Worm (Caenorhabditis elegans) whole organism, L2 larva: Measurements from ENCODE around the gene T21D12.11.

Experiments used
- C34F6.9 ChIP-seq: fragments of 150-350 bp; optimal IDR thresholded peaks from 2 replicates; lab custom pipeline; 2014; ENCODE audit warnings: missing biosample characterization, missing genetic modification characterization
- F13H6.1 ChIP-seq: sonication (generic microtip); optimal IDR thresholded peaks from 2 replicates; lab custom pipeline; 2016; ENCODE audit warnings: missing genetic modification characterization, missing compliant biosample characterization
- R02D3.7 ChIP-seq: fragments of 150-350 bp; optimal IDR thresholded peaks from 2 replicates; lab custom pipeline; 2014; ENCODE audit warnings: missing biosample characterization, missing genetic modification characterization
- Y55F3AM.14 ChIP-seq: fragments of 200-800 bp; sonication (Bioruptor generic); optimal IDR thresholded peaks from 2 replicates; lab custom pipeline; 2018; ENCODE audit warnings: mild to moderate bottlenecking, missing genetic modification characterization, missing compliant biosample characterization
- ZK546.5 ChIP-seq: sonication (generic microtip); optimal IDR thresholded peaks from 2 replicates; lab custom pipeline; 2017; ENCODE audit warnings: missing biosample characterization, missing genetic modification characterization
- alr-1 ChIP-seq: fragments of 150-350 bp; optimal IDR thresholded peaks from 2 replicates; lab custom pipeline; 2014; ENCODE audit warnings: missing biosample characterization, missing genetic modification characterization
- aly-2 ChIP-seq: fragments of 150-350 bp; optimal IDR thresholded peaks from 2 replicates; lab custom pipeline; 2014; ENCODE audit warnings: missing biosample characterization, missing genetic modification characterization
- ama-1 ChIP-seq: fragments of 150-350 bp; optimal IDR thresholded peaks from 2 replicates; lab custom pipeline; 2018; ENCODE audit warnings: inconsistent platforms
- blmp-1 ChIP-seq: sonication (generic microtip); optimal IDR thresholded peaks from 2 replicates; lab custom pipeline; 2017; ENCODE audit warnings: missing genetic modification characterization, mild to moderate bottlenecking, missing compliant biosample characterization, antibody characterized with exemption, moderate library complexity; ENCODE audit not compliant: insufficient read depth
- ceh-16 ChIP-seq: fragments of 150-350 bp; optimal IDR thresholded peaks from 2 replicates; lab custom pipeline; 2014; ENCODE audit warnings: missing biosample characterization, missing genetic modification characterization
- ceh-82 ChIP-seq: fragments of 150-350 bp; optimal IDR thresholded peaks from 2 replicates; lab custom pipeline; 2014; ENCODE audit warnings: missing biosample characterization, missing genetic modification characterization
- crh-2 ChIP-seq: sonication (generic microtip); optimal IDR thresholded peaks from 2 replicates; lab custom pipeline; 2017; ENCODE audit warnings: missing biosample characterization, missing genetic modification characterization
- dmd-4 ChIP-seq: sonication (generic microtip); optimal IDR thresholded peaks from 2 replicates; lab custom pipeline; 2017; ENCODE audit warnings: missing biosample characterization, missing genetic modification characterization
- egl-27 ChIP-seq: sonication (generic microtip); optimal IDR thresholded peaks from 3 replicates; lab custom pipeline; 2017; ENCODE audit warnings: missing biosample characterization, missing genetic modification reagents, missing genetic modification characterization
- elt-1 ChIP-seq: fragments of 150-350 bp; optimal IDR thresholded peaks from 2 replicates; lab custom pipeline; 2014; ENCODE audit warnings: missing biosample characterization, missing genetic modification characterization
- elt-3 ChIP-seq: sonication (generic microtip); optimal IDR thresholded peaks from 2 replicates; lab custom pipeline; 2017; ENCODE audit warnings: missing biosample characterization, missing genetic modification characterization
- fos-1 ChIP-seq: fragments of 150-350 bp; optimal IDR thresholded peaks from 2 replicates; lab custom pipeline; 2014; ENCODE audit warnings: missing biosample characterization, missing genetic modification characterization
- gmeb-1 ChIP-seq: fragments of 150-350 bp; optimal IDR thresholded peaks from 2 replicates; lab custom pipeline; 2014; ENCODE audit warnings: missing biosample characterization, missing genetic modification characterization
- lin-11 ChIP-seq: fragments of 150-350 bp; sonication (generic microtip); optimal IDR thresholded peaks from 2 replicates; lab custom pipeline; 2014; ENCODE audit warnings: missing biosample characterization, missing genetic modification characterization, inconsistent platforms, mixed read lengths
- lin-13 ChIP-seq: fragments of 150-350 bp; optimal IDR thresholded peaks from 2 replicates; lab custom pipeline; 2014; ENCODE audit warnings: missing biosample characterization, missing genetic modification reagents, missing genetic modification characterization
- lin-39 ChIP-seq: fragments of 150-350 bp; optimal IDR thresholded peaks from 2 replicates; lab custom pipeline; 2014; ENCODE audit warnings: missing biosample characterization, missing genetic modification reagents, missing genetic modification characterization
- lsy-2 ChIP-seq, 2 experiments: fragments of 150-350 bp in 1 of 2; sonication (generic microtip) in 1 of 2; optimal IDR thresholded peaks; 2 replicates each; lab custom pipeline; 2014 to 2017; ENCODE audit warnings: missing biosample characterization in 2 of 2, missing genetic modification characterization in 2 of 2
- mab-5 ChIP-seq: fragments of 150-350 bp; optimal IDR thresholded peaks from 2 replicates; lab custom pipeline; 2014; ENCODE audit warnings: missing biosample characterization, missing genetic modification characterization
- mbf-1 ChIP-seq: sonication (generic microtip); optimal IDR thresholded peaks from 2 replicates; lab custom pipeline; 2017; ENCODE audit warnings: missing biosample characterization, missing genetic modification characterization
- mdl-1 ChIP-seq, 2 experiments: fragments of 150-350 bp in 1 of 2; sonication (generic microtip) in 1 of 2; optimal IDR thresholded peaks; 2 replicates each; lab custom pipeline; 2017; ENCODE audit warnings: missing biosample characterization in 2 of 2, missing genetic modification characterization in 2 of 2
- nhr-10 ChIP-seq: sonication (generic microtip); optimal IDR thresholded peaks from 2 replicates; lab custom pipeline; 2017; ENCODE audit warnings: missing biosample characterization, missing genetic modification characterization
- nhr-11 ChIP-seq: fragments of 150-350 bp; optimal IDR thresholded peaks from 2 replicates; lab custom pipeline; 2014; ENCODE audit warnings: missing biosample characterization, missing genetic modification characterization
- nhr-12 ChIP-seq: fragments of 150-350 bp; optimal IDR thresholded peaks from 2 replicates; lab custom pipeline; 2014; ENCODE audit warnings: missing biosample characterization, missing genetic modification characterization
- nhr-129 ChIP-seq: fragments of 150-350 bp; optimal IDR thresholded peaks from 2 replicates; lab custom pipeline; 2014; ENCODE audit warnings: missing biosample characterization, missing genetic modification characterization
- nhr-21 ChIP-seq: fragments of 150-350 bp; optimal IDR thresholded peaks from 2 replicates; lab custom pipeline; 2014; ENCODE audit warnings: missing biosample characterization, missing genetic modification characterization
- nhr-23 ChIP-seq: fragments of 150-350 bp; optimal IDR thresholded peaks from 2 replicates; lab custom pipeline; 2014; ENCODE audit warnings: missing biosample characterization, missing genetic modification reagents, missing genetic modification characterization
- nhr-237 ChIP-seq: fragments of 150-350 bp; optimal IDR thresholded peaks from 2 replicates; lab custom pipeline; 2014; ENCODE audit warnings: missing biosample characterization, missing genetic modification characterization
- nhr-25 ChIP-seq: fragments of 150-350 bp; sonication (generic microtip); optimal IDR thresholded peaks from 3 replicates; lab custom pipeline; 2014; ENCODE audit warnings: missing biosample characterization, missing genetic modification characterization
- nhr-6 ChIP-seq: fragments of 150-350 bp; optimal IDR thresholded peaks from 2 replicates; lab custom pipeline; 2014; ENCODE audit warnings: missing biosample characterization, missing genetic modification characterization
- nhr-77 ChIP-seq: fragments of 150-350 bp; optimal IDR thresholded peaks from 2 replicates; lab custom pipeline; 2014; ENCODE audit warnings: missing biosample characterization, missing genetic modification characterization
- peb-1 ChIP-seq: fragments of 150-350 bp; optimal IDR thresholded peaks from 2 replicates; lab custom pipeline; 2014; ENCODE audit warnings: missing biosample characterization, missing genetic modification characterization
- sem-4 ChIP-seq: fragments of 150-350 bp; optimal IDR thresholded peaks from 2 replicates; lab custom pipeline; 2014; ENCODE audit warnings: missing biosample characterization, missing genetic modification reagents, missing genetic modification characterization
- skn-1 ChIP-seq: sonication (generic microtip); optimal IDR thresholded peaks from 2 replicates; lab custom pipeline; 2017; ENCODE audit warnings: missing biosample characterization, missing genetic modification characterization
- sma-3 ChIP-seq: sonication (generic microtip); optimal IDR thresholded peaks from 2 replicates; lab custom pipeline; 2016; ENCODE audit warnings: missing genetic modification reagents, missing genetic modification characterization, missing compliant biosample characterization
- sma-9 ChIP-seq, 2 experiments: fragments of 150-350 bp in 1 of 2; sonication (generic microtip) in 1 of 2; optimal IDR thresholded peaks; 2 replicates each; lab custom pipeline; 2014 to 2016; ENCODE audit warnings: missing genetic modification characterization in 2 of 2, mild to moderate bottlenecking in 1 of 2, missing biosample characterization in 1 of 2, missing compliant biosample characterization in 1 of 2, missing genetic modification reagents in 1 of 2, moderate library complexity in 1 of 2
- snpc-4 ChIP-seq: fragments of 150-350 bp; optimal IDR thresholded peaks from 2 replicates; lab custom pipeline; 2014; ENCODE audit warnings: missing biosample characterization, missing genetic modification characterization
- unc-39 ChIP-seq: fragments of 150-350 bp; optimal IDR thresholded peaks from 2 replicates; lab custom pipeline; 2014; ENCODE audit warnings: missing biosample characterization, missing genetic modification characterization
- unc-55 ChIP-seq: fragments of 150-350 bp; sonication (generic microtip); optimal IDR thresholded peaks from 3 replicates; lab custom pipeline; 2014; ENCODE audit warnings: missing biosample characterization, missing genetic modification reagents, missing genetic modification characterization
- unc-62 ChIP-seq: fragments of 150-350 bp; optimal IDR thresholded peaks from 2 replicates; lab custom pipeline; 2014; ENCODE audit warnings: missing biosample characterization, missing genetic modification reagents, missing genetic modification characterization
- zag-1 ChIP-seq: fragments of 150-350 bp; optimal IDR thresholded peaks from 2 replicates; lab custom pipeline; 2014; ENCODE audit warnings: missing biosample characterization, missing genetic modification characterization
- ztf-1 ChIP-seq: fragments of 200-800 bp; sonication (Bioruptor generic); conservative IDR thresholded peaks from 2 replicates; pipeline ENCODE4 v1.3.6; 2022; ENCODE audit warnings: missing genetic modification characterization, missing compliant biosample characterization
- ztf-11 ChIP-seq: sonication (generic microtip); optimal IDR thresholded peaks from 2 replicates; lab custom pipeline; 2017; ENCODE audit warnings: missing biosample characterization, missing genetic modification characterization
- ztf-4 ChIP-seq: fragments of 150-350 bp; optimal IDR thresholded peaks from 2 replicates; lab custom pipeline; 2014; ENCODE audit warnings: missing biosample characterization, missing genetic modification characterization

Gene T21D12.11

ce11 chrIV:266148-266547 lies 3.1 kb upstream of the T21D12.11 start, which contains the start of gene T21D12.12:
Gene T21D12.12 (plus strand): TSS chrIV:266448.
- TF ChIP-seq sma-3: no peak
- no peak for TF ChIP-seq nhr-77 (tag; lab: Kevin White, UChicago)
- no peak for TF ChIP-seq gmeb-1 (tag; lab: Kevin White, UChicago)
- no peak for TF ChIP-seq nhr-12 (tag; lab: Kevin White, UChicago)
- no peak for TF ChIP-seq aly-2
- no peak for TF ChIP-seq lsy-2 (tag; optimal IDR thresholded peaks at IDR 0.05; lab: Kevin White, UChicago)
- TF ChIP-seq blmp-1 (tag; lab: Kevin White, UChicago): no peak
- TF ChIP-seq Y55F3AM.14 (GFP tag; lab: Kevin White, UChicago): no peak
- TF ChIP-seq egl-27 (tag; lab: Kevin White, UChicago): no peak
- no peak for TF ChIP-seq ztf-4 (tag; lab: Kevin White, UChicago)
- TF ChIP-seq, all 48 proteins: peak for 0

ce11 chrIV:273299-273698 lies 4.1 kb downstream of the T21D12.11 start, which contains the start of gene srh-282:
Gene srh-282 (minus strand): TSS chrIV:273399.
- TF ChIP-seq unc-55 (no peak), Y55F3AM.14 (GFP tag; lab: Kevin White, UChicago) (no peak), nhr-237 (tag; lab: Kevin White, UChicago) (no peak), mbf-1 (tag; lab: Kevin White, UChicago) (no peak)

ce11 chrIV:274185-274584 lies 5.0 kb downstream of the T21D12.11 start, which contains the start of gene sma-10:
Gene sma-10 (plus strand): TSS chrIV:274420.
- TF ChIP-seq dmd-4 (tag; lab: Kevin White, UChicago) (no peak), mbf-1 (tag; lab: Kevin White, UChicago) (no peak), elt-3 (no peak), nhr-237 (tag; lab: Kevin White, UChicago) (no peak), ceh-82 (tag; lab: Kevin White, UChicago) (no peak), nhr-6 (tag; lab: Kevin White, UChicago) (no peak), peb-1 (tag; lab: Kevin White, UChicago) (no peak), fos-1 (tag; lab: Kevin White, UChicago) (peak; percentile 93), elt-1 (tag; lab: Kevin White, UChicago) (no peak), nhr-21 (tag; lab: Kevin White, UChicago) (peak; percentile 37), ztf-11 (tag; lab: Kevin White, UChicago) (no peak), nhr-10 (tag; lab: Kevin White, UChicago) (no peak), F13H6.1 (peak; percentile 51), sma-9 (GFP tag; optimal IDR thresholded peaks at IDR 0.05; lab: Kevin White, UChicago) (peak; percentile 91), sma-9 (tag; optimal IDR thresholded peaks at IDR 0.05; lab: Kevin White, UChicago) (no peak), egl-27 (tag; lab: Kevin White, UChicago) (no peak), unc-39 (no peak), blmp-1 (tag; lab: Kevin White, UChicago) (no peak), alr-1 (no peak), snpc-4 (no peak), lsy-2 (tag; optimal IDR thresholded peaks at IDR 0.05; lab: Kevin White, UChicago) (no peak), unc-62 (GFP tag; lab: Kevin White, UChicago) (no peak), lin-11 (tag; lab: Kevin White, UChicago) (no peak), mdl-1 (tag; optimal IDR thresholded peaks at IDR 0.05; lab: Kevin White, UChicago) (no peak), C34F6.9 (tag; lab: Kevin White, UChicago) (peak; percentile 3), aly-2 (no peak), mab-5 (tag; lab: Kevin White, UChicago) (no peak), R02D3.7 (tag; lab: Kevin White, UChicago) (no peak), nhr-23 (tag; lab: Kevin White, UChicago) (no peak), nhr-12 (tag; lab: Kevin White, UChicago) (no peak), ZK546.5 (no peak), lin-13 (GFP tag; lab: Kevin White, UChicago) (no peak), ama-1 (lab: Kevin White, UChicago) (no peak), gmeb-1 (tag; lab: Kevin White, UChicago) (peak; percentile 71), sem-4 (tag; lab: Kevin White, UChicago) (no peak), nhr-129 (tag; lab: Kevin White, UChicago) (peak; percentile 31), skn-1 (tag; lab: Kevin White, UChicago) (no peak), ztf-4 (tag; lab: Kevin White, UChicago) (no peak), nhr-25 (tag; lab: Kevin White, UChicago) (peak; percentile 39), sma-3 (peak; percentile 82), nhr-77 (tag; lab: Kevin White, UChicago) (no peak), lin-39 (no peak), nhr-11 (tag; lab: Kevin White, UChicago) (no peak), zag-1 (tag; lab: Kevin White, UChicago) (no peak), ztf-1 (GFP tag; lab: Robert Waterston, UW) (no peak), unc-55 (no peak), crh-2 (tag; lab: Kevin White, UChicago) (peak; percentile 82), ceh-16 (no peak), Y55F3AM.14 (GFP tag; lab: Kevin White, UChicago) (no peak)
